Worm (Caenorhabditis elegans) whole organism, L4 larva: ENCODE results near the gene C01G6.4.

Source experiments
- F37D6.2 ChIP-seq: sonication (generic microtip); optimal IDR thresholded peaks from 2 replicates; lab custom pipeline; 2016; ENCODE audit warnings: mild to moderate bottlenecking, missing genetic modification characterization, missing compliant biosample characterization
- R02D3.7 ChIP-seq: fragments of 150-350 bp; sonication (generic microtip); optimal IDR thresholded peaks from 3 replicates; lab custom pipeline; 2014; ENCODE audit warnings: missing biosample characterization, missing genetic modification characterization
- T26A8.4 ChIP-seq: fragments of 200-800 bp; sonication (Bioruptor generic); IDR thresholded peaks from 2 replicates; pipeline ENCODE4 v1.3.6; 2022; ENCODE audit warnings: missing genetic modification characterization, missing compliant biosample characterization
- Y105C5A.15 ChIP-seq: fragments of 200-800 bp; sonication (Bioruptor generic); IDR thresholded peaks from 2 replicates; pipeline ENCODE4 v1.3.6; 2022; ENCODE audit warnings: missing genetic modification characterization, missing compliant biosample characterization
- Y48G9A.11 ChIP-seq: fragments of 200-800 bp; sonication (Bioruptor generic); IDR thresholded peaks from 2 replicates; pipeline ENCODE4 v1.3.6; 2022; ENCODE audit warnings: missing genetic modification reagents, missing genetic modification characterization, missing compliant biosample characterization
- Y5F2A.4 ChIP-seq: fragments of 200-800 bp; sonication (Bioruptor generic); optimal IDR thresholded peaks from 2 replicates; lab custom pipeline; 2018; ENCODE audit warnings: mild to moderate bottlenecking, missing genetic modification characterization, missing compliant biosample characterization
- Y75B8A.6 ChIP-seq: fragments of 200-800 bp; sonication (Bioruptor generic); IDR thresholded peaks from 2 replicates; pipeline ENCODE4 v1.3.6; 2022; ENCODE audit warnings: missing genetic modification reagents, missing genetic modification characterization, missing compliant biosample characterization
- ZK546.5 ChIP-seq, 2 experiments: sonication (generic microtip); optimal IDR thresholded peaks; 2 replicates each; lab custom pipeline; 2017; ENCODE audit warnings: missing biosample characterization in 2 of 2, missing genetic modification characterization in 2 of 2
- aha-1 ChIP-seq: fragments of 150-350 bp; peaks from one replicate; lab custom pipeline; 2014; ENCODE audit warnings: missing biosample characterization, missing genetic modification characterization
- arid-1 ChIP-seq: fragments of 200-800 bp; sonication (Bioruptor generic); conservative IDR thresholded peaks from 2 replicates; pipeline ENCODE4 v1.3.6; 2022; ENCODE audit warnings: missing genetic modification reagents, missing genetic modification characterization, missing compliant biosample characterization
- ceh-28 ChIP-seq: fragments of 150-350 bp; optimal IDR thresholded peaks from 2 replicates; lab custom pipeline; 2014; ENCODE audit warnings: missing biosample characterization, missing genetic modification reagents, missing genetic modification characterization
- ceh-44 ChIP-seq: fragments of 200-800 bp; sonication (Bioruptor generic); IDR thresholded peaks from 2 replicates; pipeline ENCODE4 v1.3.6; 2022; ENCODE audit warnings: missing genetic modification reagents, missing genetic modification characterization, missing compliant biosample characterization
- ceh-62 ChIP-seq: sonication (generic microtip); optimal IDR thresholded peaks from 2 replicates; lab custom pipeline; 2017; ENCODE audit warnings: missing biosample characterization, missing genetic modification characterization
- cey-2 ChIP-seq: sonication (generic microtip); optimal IDR thresholded peaks from 3 replicates; lab custom pipeline; 2017; ENCODE audit warnings: missing genetic modification characterization, mild to moderate bottlenecking, missing compliant biosample characterization, antibody characterized with exemption, borderline replicate concordance; ENCODE audit not compliant: insufficient read depth
- daf-16 ChIP-seq, 3 experiments: sonication (generic microtip); optimal IDR thresholded peaks; 2 replicates each; lab custom pipeline; 2016 to 2017; ENCODE audit warnings: missing genetic modification characterization in 3 of 3, missing genetic modification reagents in 3 of 3, mild to moderate bottlenecking in 2 of 3, missing compliant biosample characterization in 2 of 3, missing biosample characterization in 1 of 3, moderate library complexity in 1 of 3
- daf-19 ChIP-seq: fragments of 200-800 bp; sonication (Bioruptor generic); conservative IDR thresholded peaks from 2 replicates; pipeline ENCODE4 v1.3.6; 2022; ENCODE audit warnings: missing genetic modification characterization, missing compliant biosample characterization
- daf-8 ChIP-seq: fragments of 200-800 bp; sonication (Bioruptor generic); IDR thresholded peaks from 2 replicates; pipeline ENCODE4 v1.3.6; 2022; ENCODE audit warnings: missing genetic modification characterization, missing compliant biosample characterization
- dmd-8 ChIP-seq: fragments of 200-800 bp; sonication (Bioruptor generic); IDR thresholded peaks from 2 replicates; pipeline ENCODE4 v1.3.6; 2022; ENCODE audit warnings: missing genetic modification characterization, missing compliant biosample characterization
- duxl-1 ChIP-seq: sonication (generic microtip); optimal IDR thresholded peaks from 2 replicates; lab custom pipeline; 2016; ENCODE audit warnings: mild to moderate bottlenecking, missing genetic modification characterization, moderate library complexity, missing compliant biosample characterization; ENCODE audit not compliant: poor library complexity
- egl-27 ChIP-seq: sonication (generic microtip); optimal IDR thresholded peaks from 3 replicates; lab custom pipeline; 2017; ENCODE audit warnings: missing biosample characterization, missing genetic modification reagents, missing genetic modification characterization
- egl-43 ChIP-seq: fragments of 200-800 bp; sonication (Bioruptor generic); IDR thresholded peaks from 2 replicates; pipeline ENCODE4 v1.3.6; 2022; ENCODE audit warnings: missing genetic modification reagents, missing genetic modification characterization, missing compliant biosample characterization
- fkh-10 ChIP-seq: fragments of 150-350 bp; optimal IDR thresholded peaks from 2 replicates; lab custom pipeline; 2014; ENCODE audit warnings: missing biosample characterization, missing genetic modification reagents, missing genetic modification characterization
- fos-1 ChIP-seq: fragments of 150-350 bp; optimal IDR thresholded peaks from 2 replicates; lab custom pipeline; 2014; ENCODE audit warnings: missing biosample characterization, missing genetic modification characterization
- gei-8 ChIP-seq: fragments of 200-800 bp; sonication (Bioruptor generic); optimal IDR thresholded peaks from 2 replicates; lab custom pipeline; 2018; ENCODE audit warnings: mild to moderate bottlenecking, missing genetic modification characterization, missing compliant biosample characterization
- hif-1 ChIP-seq, 2 experiments: sonication (generic microtip); optimal IDR thresholded peaks; 2 replicates each; lab custom pipeline; 2016 to 2017; ENCODE audit warnings: missing compliant biosample characterization in 2 of 2, missing genetic modification characterization in 2 of 2, missing genetic modification reagents in 2 of 2, missing genotype in 2 of 2, mild to moderate bottlenecking in 1 of 2
- hlh-11 ChIP-seq: fragments of 200-800 bp; sonication (Bioruptor generic); optimal IDR thresholded peaks from 2 replicates; lab custom pipeline; 2018; ENCODE audit warnings: mild to moderate bottlenecking, missing genetic modification characterization, missing compliant biosample characterization
- jun-1 ChIP-seq: fragments of 150-350 bp; optimal IDR thresholded peaks from 2 replicates; lab custom pipeline; 2014; ENCODE audit warnings: missing biosample characterization, missing genetic modification reagents, missing genetic modification characterization
- lin-1 ChIP-seq: fragments of 200-800 bp; sonication (Bioruptor generic); IDR thresholded peaks from 2 replicates; pipeline ENCODE4 v1.3.6; 2022; ENCODE audit warnings: missing genetic modification reagents, missing genetic modification characterization, missing compliant biosample characterization
- lin-38 ChIP-seq: fragments of 200-800 bp; sonication (Bioruptor generic); IDR thresholded peaks from 2 replicates; pipeline ENCODE4 v1.3.6; 2022; ENCODE audit warnings: missing genetic modification reagents, missing genetic modification characterization, missing compliant biosample characterization
- lsy-2 ChIP-seq, 2 experiments: fragments of 150-350 bp in 1 of 2; sonication (generic microtip) in 1 of 2; optimal IDR thresholded peaks; 2 replicates each; lab custom pipeline; 2014 to 2017; ENCODE audit warnings: missing biosample characterization in 2 of 2, missing genetic modification characterization in 2 of 2
- mep-1 ChIP-seq: fragments of 150-350 bp; sonication (generic microtip); optimal IDR thresholded peaks from 3 replicates; lab custom pipeline; 2014; ENCODE audit warnings: missing biosample characterization, missing genetic modification characterization
- mes-2 ChIP-seq: sonication (generic microtip); optimal IDR thresholded peaks from 2 replicates; lab custom pipeline; 2016; ENCODE audit warnings: missing genotype, mild to moderate bottlenecking, missing genetic modification characterization, missing compliant biosample characterization; ENCODE audit not compliant: poor library complexity, severe bottlenecking
- mxl-2 ChIP-seq: fragments of 200-800 bp; sonication (Bioruptor generic); conservative IDR thresholded peaks from 2 replicates; pipeline ENCODE4 v1.3.6; 2022; ENCODE audit warnings: missing genetic modification reagents, missing genetic modification characterization, missing compliant biosample characterization
- nhr-25 ChIP-seq: sonication (generic microtip); optimal IDR thresholded peaks from 2 replicates; lab custom pipeline; 2017; ENCODE audit warnings: missing genetic modification characterization, mild to moderate bottlenecking, missing compliant biosample characterization, antibody characterized with exemption, moderate library complexity, borderline replicate concordance; ENCODE audit not compliant: insufficient read depth
- nhr-41 ChIP-seq: fragments of 200-800 bp; sonication (Bioruptor generic); IDR thresholded peaks from 2 replicates; pipeline ENCODE4 v1.3.6; 2022; ENCODE audit warnings: missing genetic modification reagents, missing genetic modification characterization, missing compliant biosample characterization
- nhr-77 ChIP-seq: fragments of 150-350 bp; optimal IDR thresholded peaks from 2 replicates; lab custom pipeline; 2014; ENCODE audit warnings: missing biosample characterization, missing genetic modification characterization
- pha-4 ChIP-seq, 2 experiments: fragments of 150-350 bp in 1 of 2; fragments of 200-800 bp in 1 of 2; sonication (Bioruptor generic) in 1 of 2; IDR thresholded peaks in 1 of 2; optimal IDR thresholded peaks in 1 of 2; 2 replicates each; pipeline versions ENCODE4 v1.3.6 to Lab custom; 2014 to 2022; ENCODE audit warnings: missing genetic modification characterization in 2 of 2, missing genetic modification reagents in 2 of 2, missing biosample characterization in 1 of 2, missing compliant biosample characterization in 1 of 2
- php-3 ChIP-seq: fragments of 200-800 bp; sonication (Bioruptor generic); IDR thresholded peaks from 2 replicates; pipeline ENCODE4 v1.3.6; 2022; ENCODE audit warnings: missing genetic modification reagents, missing genetic modification characterization, missing compliant biosample characterization
- sdz-12 ChIP-seq: fragments of 200-800 bp; sonication (Bioruptor generic); optimal IDR thresholded peaks from 2 replicates; lab custom pipeline; 2018; ENCODE audit warnings: mild to moderate bottlenecking, missing genetic modification characterization, missing compliant biosample characterization
- set-16 ChIP-seq: fragments of 200-800 bp; sonication (Bioruptor generic); IDR thresholded peaks from 2 replicates; pipeline ENCODE4 v1.3.6; 2022; ENCODE audit warnings: missing genetic modification reagents, missing genetic modification characterization, missing compliant biosample characterization
- spr-3 ChIP-seq: fragments of 200-800 bp; sonication (Bioruptor generic); optimal IDR thresholded peaks from 2 replicates; lab custom pipeline; 2018; ENCODE audit warnings: mild to moderate bottlenecking, missing genetic modification characterization, missing compliant biosample characterization
- tra-1 ChIP-seq: fragments of 200-800 bp; sonication (Bioruptor generic); IDR thresholded peaks from 2 replicates; pipeline ENCODE4 v1.3.6; 2022; ENCODE audit warnings: missing genetic modification reagents, missing genetic modification characterization, missing compliant biosample characterization
- unc-62 ChIP-seq, 3 experiments: fragments of 150-350 bp in 1 of 3; sonication (generic microtip); optimal IDR thresholded peaks in 2 of 3; peaks in 1 of 3; 1 replicate in 1 of 3; 2 replicates in 2 of 3; lab custom pipeline; 2014 to 2017; ENCODE audit warnings: missing biosample characterization in 3 of 3, missing genetic modification characterization in 3 of 3, missing genetic modification reagents in 3 of 3, missing genotype in 1 of 3
- zip-11 ChIP-seq: fragments of 200-800 bp; sonication (Bioruptor generic); IDR thresholded peaks from 2 replicates; pipeline ENCODE4 v1.3.6; 2022; ENCODE audit warnings: missing genetic modification characterization, missing compliant biosample characterization
- zip-2 ChIP-seq: fragments of 150-350 bp; optimal IDR thresholded peaks from 2 replicates; lab custom pipeline; 2014; ENCODE audit warnings: missing biosample characterization, missing genetic modification characterization
- ztf-11 ChIP-seq: fragments of 150-350 bp; optimal IDR thresholded peaks from 2 replicates; lab custom pipeline; 2014; ENCODE audit warnings: missing biosample characterization, missing genetic modification characterization

Gene C01G6.4

ce11 chrII:9282787-9283186, 9.9 kb upstream of the C01G6.4 start (continued):
- TF ChIP-seq fos-1 (tag; lab: Kevin White, UChicago) (peak; percentile 35), lin-1 (GFP tag; lab: Robert Waterston, UW) (peak; percentile 74), zip-11 (GFP tag; lab: Robert Waterston, UW) (0 out of 2 replicates have a peak, but pooled peaks have one; percentile 19), ZK546.5 (tag; optimal IDR thresholded peaks at IDR 0.05; lab: Kevin White, UChicago) (no peak), egl-43 (GFP tag; lab: Robert Waterston, UW) (peak; percentile 82), hlh-11 (peak; percentile 97), daf-16 (GFP tag; optimal IDR thresholded peaks at IDR 0.05; lab: Kevin White, UChicago) (peak; percentile 64), daf-16 (tag; optimal IDR thresholded peaks at IDR 0.05; lab: Kevin White, UChicago) (peak; percentile 76), hif-1 (tag; optimal IDR thresholded peaks at IDR 0.05; lab: Kevin White, UChicago) (peak; percentile 46 to 86), nhr-41 (GFP tag; lab: Robert Waterston, UW) (peak; percentile 76), jun-1 (tag; lab: Kevin White, UChicago) (peak; percentile 66), pha-4 (GFP tag; IDR thresholded peaks at IDR 0.05; lab: Robert Waterston, UW) (peak; percentile 57), pha-4 (tag; optimal IDR thresholded peaks at IDR 0.05; lab: Kevin White, UChicago) (peak; percentile 93), sdz-12 (GFP tag; lab: Kevin White, UChicago) (no peak), mxl-2 (GFP tag; lab: Robert Waterston, UW) (no peak), Y75B8A.6 (0 out of 2 replicates have a peak, but pooled peaks have one; percentile 21), daf-19 (0 out of 2 replicates have a peak, but pooled peaks have one; percentile 12), F37D6.2 (tag; lab: Kevin White, UChicago) (peak; percentile 80), Y105C5A.15 (GFP tag; lab: Robert Waterston, UW) (no peak), Y5F2A.4 (GFP tag; lab: Kevin White, UChicago) (no peak), daf-8 (GFP tag; lab: Robert Waterston, UW) (no peak), egl-27 (tag; lab: Kevin White, UChicago) (no peak), ceh-44 (GFP tag; lab: Robert Waterston, UW) (0 out of 2 replicates have a peak, but pooled peaks have one; percentile 14), nhr-25 (peak; percentile 90), ceh-62 (tag; lab: Kevin White, UChicago) (no peak), ceh-28 (tag; lab: Kevin White, UChicago) (peak; percentile 81), ztf-11 (tag; lab: Kevin White, UChicago) (no peak), R02D3.7 (tag; lab: Kevin White, UChicago) (no peak), mep-1 (peak; percentile 95), arid-1 (GFP tag; lab: Robert Waterston, UW) (peak; percentile 62; the same call in 1 of the 2 replicates), T26A8.4 (GFP tag; lab: Robert Waterston, UW) (peak; percentile 79), tra-1 (GFP tag; lab: Robert Waterston, UW) (peak; percentile 78), lin-38 (GFP tag; lab: Robert Waterston, UW) (peak; percentile 61)

ce11 chrII:9282065-9282464, 9.2 kb upstream of the C01G6.4 start:
- TF ChIP-seq zip-2 (tag; lab: Kevin White, UChicago), result no peak
- TF ChIP-seq aha-1 (tag; lab: Kevin White, UChicago), result peak; percentile 93
- TF ChIP-seq unc-62 (GFP tag; optimal IDR thresholded peaks at IDR 0.05 in 1 of 2; lab: Kevin White, UChicago), result peak in 1 of 2 experiments; percentile 96
- TF ChIP-seq unc-62 (tag; optimal IDR thresholded peaks at IDR 0.05; lab: Kevin White, UChicago), result no peak
- no peak for TF ChIP-seq cey-2 (tag; lab: Kevin White, UChicago)

ce11 chrII:9281595-9281994, 8.8 kb upstream of the C01G6.4 start:
- TF ChIP-seq Y48G9A.11 (no peak), mes-2 (tag; lab: Kevin White, UChicago) (no peak), lsy-2 (tag; optimal IDR thresholded peaks at IDR 0.05; lab: Kevin White, UChicago) (peak in 1 of 2 experiments; percentile 78), fkh-10 (GFP tag; lab: Kevin White, UChicago) (no peak), dmd-8 (GFP tag; lab: Robert Waterston, UW) (no peak), nhr-77 (tag; lab: Kevin White, UChicago) (peak; percentile 52), daf-16 (GFP tag; optimal IDR thresholded peaks at IDR 0.05; lab: Kevin White, UChicago) (no peak), daf-16 (tag; optimal IDR thresholded peaks at IDR 0.05; lab: Kevin White, UChicago) (peak; percentile 8), duxl-1 (tag; lab: Kevin White, UChicago) (no peak), spr-3 (GFP tag; lab: Kevin White, UChicago) (no peak), gei-8 (GFP tag; lab: Kevin White, UChicago) (peak; percentile 6), R02D3.7 (tag; lab: Kevin White, UChicago) (no peak), set-16 (no peak), php-3 (no peak)
